Worm (Caenorhabditis elegans) whole organism, L4/young adult: ENCODE measurements around the gene C17H12.10.

Source experiments
- W03F9.2 ChIP-seq: fragments of 150-350 bp; optimal IDR thresholded peaks from 2 replicates; lab custom pipeline; 2014; ENCODE audit warnings: missing biosample characterization, missing genetic modification characterization
- dao-5 ChIP-seq: sonication (generic microtip); optimal IDR thresholded peaks from 2 replicates; lab custom pipeline; 2016; ENCODE audit warnings: missing genotype, missing genetic modification characterization, moderate library complexity, missing compliant biosample characterization
- him-1 ChIP-seq: sonication (generic microtip); optimal IDR thresholded peaks from 2 replicates; lab custom pipeline; 2016; ENCODE audit warnings: missing genotype, missing genetic modification reagents, missing genetic modification characterization, missing compliant biosample characterization

DNA sequence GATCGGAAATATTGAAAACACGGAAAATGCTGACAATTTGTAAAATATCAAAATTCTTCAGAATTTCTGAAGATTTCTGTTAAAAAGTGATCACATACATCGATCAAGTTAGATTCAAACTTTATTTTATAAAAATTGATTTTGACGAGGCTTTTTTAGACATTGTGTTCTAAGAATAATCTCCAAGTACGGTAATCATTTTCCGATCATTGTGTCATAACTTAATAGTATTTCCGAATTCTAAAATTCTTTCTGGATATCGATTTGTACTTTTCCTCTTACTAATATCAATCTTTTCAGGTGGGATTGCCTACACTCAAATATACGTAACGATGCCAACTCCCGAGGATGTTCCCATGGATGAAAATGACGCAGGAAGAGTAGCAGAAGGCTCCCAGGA lies 49.6 kb upstream of the C17H12.10 start, which contains the start of gene usp-4:
- no peak for TF ChIP-seq W03F9.2 (tag; lab: Kevin White, UChicago)
- TF ChIP-seq dao-5 (tag; lab: Kevin White, UChicago), result no peak
- TF ChIP-seq him-1 (tag; lab: Kevin White, UChicago), result no peak
